Fruit fly (Drosophila melanogaster): ENCODE results near the gene CG17726.

The CG17726 gene

DNA sequence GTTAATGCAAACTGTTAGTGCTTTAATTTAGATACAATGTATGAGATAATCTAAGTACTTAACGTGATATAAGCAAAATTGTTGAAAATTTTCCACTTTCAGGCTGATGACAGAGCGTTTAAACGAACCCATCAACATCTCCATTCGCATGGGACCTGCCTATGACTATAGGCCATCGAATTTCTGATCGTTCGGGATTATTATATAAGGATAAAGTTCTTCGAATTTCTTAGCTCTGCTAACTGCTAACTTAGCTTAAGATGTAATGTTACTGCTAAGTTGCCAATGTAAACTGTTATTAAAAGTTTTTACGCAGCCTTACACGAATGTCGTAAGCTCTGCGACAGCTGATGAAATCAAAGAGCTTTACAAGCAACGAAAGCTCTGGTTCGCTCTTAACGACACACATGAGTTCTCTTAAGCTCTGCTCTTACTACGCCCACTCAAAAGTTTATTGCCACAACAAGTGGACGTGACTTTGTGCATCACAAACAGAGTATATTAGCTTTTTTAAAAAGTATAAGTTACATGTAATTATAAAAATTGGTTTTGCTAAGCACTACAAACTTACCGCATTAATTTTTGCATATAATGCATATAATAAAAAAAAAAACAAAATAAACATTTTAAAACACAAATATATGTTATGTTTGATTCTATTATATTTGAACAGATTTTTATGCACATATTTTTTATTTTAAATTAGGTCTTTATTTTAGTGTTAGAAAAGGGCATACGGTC is 29.7 kb upstream of the CG17726 start (continued):
- TF ChIP-seq CHES-1-like (GFP tag; optimal IDR thresholded peaks at IDR 0.05) (peak; percentile 85), CG3281 (GFP tag; optimal IDR thresholded peaks at IDR 0.05) (peak; percentile 99), al (GFP tag; IDR thresholded peaks at IDR 0.05) (peak; percentile 99), CG12071 (GFP tag; optimal IDR thresholded peaks at IDR 0.05) (peak; percentile 91), Atf3 (GFP tag; optimal IDR thresholded peaks at IDR 0.05) (peak; percentile 83), luna (GFP tag; optimal IDR thresholded peaks at IDR 0.05) (peak; percentile 52), gfzf (GFP tag; optimal IDR thresholded peaks at IDR 0.05) (peak; percentile 3), lola (GFP tag; optimal IDR thresholded peaks at IDR 0.05) (peak in 1 of 3 experiments; percentile 97), kay (GFP tag; optimal IDR thresholded peaks at IDR 0.05) (peak; percentile 87), CG17385 (GFP tag; optimal IDR thresholded peaks at IDR 0.05) (peak; percentile 96), CG6654 (GFP tag; optimal IDR thresholded peaks at IDR 0.05) (peak; percentile 95), CG9437 (GFP tag; optimal IDR thresholded peaks at IDR 0.05) (peak; percentile 97), sr (GFP tag; IDR thresholded peaks at IDR 0.05) (peak; percentile 94), grn (GFP tag; optimal IDR thresholded peaks at IDR 0.05) (no peak), Sry-β (GFP tag; optimal IDR thresholded peaks at IDR 0.05) (peak; percentile 64), sima (GFP tag; optimal IDR thresholded peaks at IDR 0.05) (no peak), Chrac-16 (GFP tag; optimal IDR thresholded peaks at IDR 0.05) (peak; percentile 92), slou (GFP tag; optimal IDR thresholded peaks at IDR 0.05) (peak; percentile 98), CG4328 (GFP tag; optimal IDR thresholded peaks at IDR 0.05) (peak; percentile 99), nau (GFP tag; optimal IDR thresholded peaks at IDR 0.05) (peak; percentile 97), CG9932 (GFP tag; IDR thresholded peaks at IDR 0.05) (peak; percentile 98), Dll (GFP tag; IDR thresholded peaks at IDR 0.05; ENCODE audit: partially characterized antibody) (no peak), CG12104 (GFP tag; optimal IDR thresholded peaks at IDR 0.05) (peak; percentile 98), CG4617 (GFP tag; optimal IDR thresholded peaks at IDR 0.05; ENCODE audit: borderline replicate concordance) (peak; percentile 86), CG11696 (GFP tag; IDR thresholded peaks at IDR 0.05) (peak; percentile 86), dysf (GFP tag; IDR thresholded peaks at IDR 0.05) (peak; percentile 99), exex (tag; optimal IDR thresholded peaks at IDR 0.05) (peak; percentile 94), lbe (GFP tag; optimal IDR thresholded peaks at IDR 0.05) (peak; percentile 85), ssp (GFP tag; IDR thresholded peaks at IDR 0.05) (peak; percentile 95), CG16813 (GFP tag; IDR thresholded peaks at IDR 0.05; ENCODE audit: partially characterized antibody) (no peak), CG14667 (GFP tag; IDR thresholded peaks at IDR 0.05) (peak; percentile 96), TFAM (GFP tag; optimal IDR thresholded peaks at IDR 0.05) (peak; percentile 69), CG33213 (GFP tag; optimal IDR thresholded peaks at IDR 0.05) (no peak), nerfin-2 (GFP tag; IDR thresholded peaks at IDR 0.05; ENCODE audit: partially characterized antibody) (no peak), YL-1 (GFP tag; optimal IDR thresholded peaks at IDR 0.05) (peak; percentile 90), stc (GFP tag; IDR thresholded peaks at IDR 0.05) (peak; percentile 98), ase (GFP tag; IDR thresholded peaks at IDR 0.05) (peak; percentile 97), CG8765 (GFP tag; IDR thresholded peaks at IDR 0.05) (peak; percentile 87), crc (GFP tag; optimal IDR thresholded peaks at IDR 0.05) (peak; percentile 65), tap (tag; optimal IDR thresholded peaks at IDR 0.05) (peak; percentile 89), CG12236 (GFP tag; optimal IDR thresholded peaks at IDR 0.05) (peak; percentile 31), NC2β (GFP tag; optimal IDR thresholded peaks at IDR 0.05) (peak; percentile 55), dmrt11E (tag; optimal IDR thresholded peaks at IDR 0.05) (peak; percentile 90), CG1792 (GFP tag; optimal IDR thresholded peaks at IDR 0.05) (peak; percentile 88), CG13624 (GFP tag; optimal IDR thresholded peaks at IDR 0.05) (peak; percentile 97), stwl (tag; optimal IDR thresholded peaks at IDR 0.05) (no peak), CG8478 (optimal IDR thresholded peaks at IDR 0.05) (no peak), HHEX (GFP tag; optimal IDR thresholded peaks at IDR 0.05) (peak; percentile 98), emc (GFP tag; optimal IDR thresholded peaks at IDR 0.05) (peak; percentile 85), CG7357 (GFP tag; IDR thresholded peaks at IDR 0.05) (peak; percentile 96)

All from whole organism, embryonic.